Worm (Caenorhabditis elegans) whole organism, L3 larva: Measurements from ENCODE around the gene BE10.4.
A peak's percentile ranks its signal among the peaks of the same experiment; 100 is the strongest.

Experiments used
- R02D3.7 ChIP-seq: fragments of 150-350 bp; optimal IDR thresholded peaks from 2 replicates; lab custom pipeline; 2014; ENCODE audit warnings: missing biosample characterization, missing genetic modification characterization
- ZK546.5 ChIP-seq: sonication (generic microtip); optimal IDR thresholded peaks from 2 replicates; lab custom pipeline; 2017; ENCODE audit warnings: missing biosample characterization, missing genetic modification characterization
- aly-2 ChIP-seq: fragments of 150-350 bp; optimal IDR thresholded peaks from 2 replicates; lab custom pipeline; 2014; ENCODE audit warnings: missing biosample characterization, missing genetic modification characterization
- ama-1 ChIP-seq: fragments of 150-350 bp; optimal IDR thresholded peaks from 2 replicates; lab custom pipeline; 2018
- ceh-16 ChIP-seq: sonication (generic microtip); optimal IDR thresholded peaks from 2 replicates; lab custom pipeline; 2017; ENCODE audit warnings: missing biosample characterization, missing genetic modification characterization
- ceh-28 ChIP-seq: fragments of 150-350 bp; optimal IDR thresholded peaks from 2 replicates; lab custom pipeline; 2014; ENCODE audit warnings: missing biosample characterization, missing genetic modification reagents, missing genetic modification characterization
- ceh-9 ChIP-seq: sonication (generic microtip); optimal IDR thresholded peaks from 2 replicates; lab custom pipeline; 2018; ENCODE audit warnings: missing biosample characterization, missing genetic modification characterization
- daf-12 ChIP-seq: fragments of 150-350 bp; optimal IDR thresholded peaks from 2 replicates; lab custom pipeline; 2014; ENCODE audit warnings: missing biosample characterization, missing genetic modification reagents, missing genetic modification characterization
- egl-27 ChIP-seq: sonication (generic microtip); optimal IDR thresholded peaks from 4 replicates; lab custom pipeline; 2017; ENCODE audit warnings: missing biosample characterization, missing genetic modification reagents, missing genetic modification characterization
- elt-1 ChIP-seq: fragments of 150-350 bp; optimal IDR thresholded peaks from 2 replicates; lab custom pipeline; 2014; ENCODE audit warnings: missing biosample characterization, missing genetic modification characterization
- elt-2 ChIP-seq: sonication (generic microtip); optimal IDR thresholded peaks from 2 replicates; lab custom pipeline; 2016; ENCODE audit warnings: missing genetic modification reagents, mild to moderate bottlenecking, missing genetic modification characterization, missing compliant biosample characterization
- elt-3 ChIP-seq, 3 experiments: fragments of 150-350 bp in 1 of 3; sonication (generic microtip) in 2 of 3; optimal IDR thresholded peaks; 2 replicates in 2 of 3; 4 replicates in 1 of 3; lab custom pipeline; 2014 to 2017; ENCODE audit warnings: missing biosample characterization in 3 of 3, missing genetic modification characterization in 3 of 3
- eor-1 ChIP-seq, 2 experiments: fragments of 150-350 bp; optimal IDR thresholded peaks; 2 replicates each; lab custom pipeline; 2014 to 2018; ENCODE audit warnings: missing biosample characterization in 2 of 2, missing genetic modification characterization in 2 of 2
- fkh-10 ChIP-seq: sonication (generic microtip); optimal IDR thresholded peaks from 2 replicates; lab custom pipeline; 2017; ENCODE audit warnings: missing biosample characterization, missing genetic modification reagents, missing genetic modification characterization
- fkh-2 ChIP-seq: fragments of 150-350 bp; optimal IDR thresholded peaks from 2 replicates; lab custom pipeline; 2014; ENCODE audit warnings: missing biosample characterization, missing genetic modification reagents, missing genetic modification characterization
- fos-1 ChIP-seq: fragments of 150-350 bp; optimal IDR thresholded peaks from 2 replicates; lab custom pipeline; 2014; ENCODE audit warnings: missing biosample characterization, missing genetic modification characterization
- hmg-11 ChIP-seq: sonication (generic microtip); optimal IDR thresholded peaks from 2 replicates; lab custom pipeline; 2016; ENCODE audit warnings: missing genetic modification characterization, missing compliant biosample characterization
- jun-1 ChIP-seq: fragments of 150-350 bp; optimal IDR thresholded peaks from 2 replicates; lab custom pipeline; 2014; ENCODE audit warnings: missing biosample characterization, missing genetic modification reagents, missing genetic modification characterization
- lin-15B ChIP-seq: fragments of 150-350 bp; optimal IDR thresholded peaks from 2 replicates; lab custom pipeline; 2014; ENCODE audit warnings: missing biosample characterization, missing genetic modification characterization
- lin-39 ChIP-seq: fragments of 150-350 bp; optimal IDR thresholded peaks from 2 replicates; lab custom pipeline; 2018; ENCODE audit warnings: missing biosample characterization, missing genetic modification reagents, missing genetic modification characterization
- lsy-12 ChIP-seq: sonication (generic microtip); optimal IDR thresholded peaks from 2 replicates; lab custom pipeline; 2016; ENCODE audit warnings: mild to moderate bottlenecking, missing genetic modification characterization, missing compliant biosample characterization
- mdl-1 ChIP-seq: fragments of 150-350 bp; optimal IDR thresholded peaks from 2 replicates; lab custom pipeline; 2014; ENCODE audit warnings: missing biosample characterization, missing genetic modification characterization
- mml-1 ChIP-seq: fragments of 150-350 bp; sonication (generic microtip); optimal IDR thresholded peaks from 3 replicates; lab custom pipeline; 2014; ENCODE audit warnings: missing biosample characterization, missing genetic modification characterization
- nfya-1 ChIP-seq: sonication (generic microtip); optimal IDR thresholded peaks from 2 replicates; lab custom pipeline; 2017; ENCODE audit warnings: missing genetic modification characterization, mild to moderate bottlenecking, missing compliant biosample characterization, antibody characterized with exemption, moderate library complexity; ENCODE audit not compliant: insufficient read depth
- nhr-11 ChIP-seq: fragments of 150-350 bp; optimal IDR thresholded peaks from 2 replicates; lab custom pipeline; 2014; ENCODE audit warnings: missing biosample characterization, missing genetic modification characterization
- nhr-12 ChIP-seq: fragments of 150-350 bp; optimal IDR thresholded peaks from 2 replicates; lab custom pipeline; 2014; ENCODE audit warnings: missing biosample characterization, missing genetic modification characterization
- nhr-23 ChIP-seq: fragments of 150-350 bp; optimal IDR thresholded peaks from 2 replicates; lab custom pipeline; 2014; ENCODE audit warnings: missing biosample characterization, missing genetic modification reagents, missing genetic modification characterization
- nhr-237 ChIP-seq: fragments of 150-350 bp; optimal IDR thresholded peaks from 2 replicates; lab custom pipeline; 2014; ENCODE audit warnings: missing biosample characterization, missing genetic modification characterization
- nhr-25 ChIP-seq: sonication (generic microtip); optimal IDR thresholded peaks from 2 replicates; lab custom pipeline; 2017; ENCODE audit warnings: missing biosample characterization, missing genetic modification characterization
- nhr-28 ChIP-seq: fragments of 150-350 bp; optimal IDR thresholded peaks from 2 replicates; lab custom pipeline; 2014; ENCODE audit warnings: missing biosample characterization, missing genetic modification characterization
- nhr-43 ChIP-seq: sonication (generic microtip); optimal IDR thresholded peaks from 2 replicates; lab custom pipeline; 2016; ENCODE audit warnings: mild to moderate bottlenecking, missing genetic modification characterization, missing compliant biosample characterization; ENCODE audit not compliant: poor library complexity, severe bottlenecking
- nhr-67 ChIP-seq: fragments of 150-350 bp; optimal IDR thresholded peaks from 2 replicates; lab custom pipeline; 2014; ENCODE audit warnings: missing biosample characterization, missing genetic modification characterization
- nhr-76 ChIP-seq: fragments of 150-350 bp; sonication (generic microtip); optimal IDR thresholded peaks from 5 replicates; lab custom pipeline; 2014; ENCODE audit warnings: missing biosample characterization, missing genetic modification characterization
- nhr-77 ChIP-seq: fragments of 150-350 bp; optimal IDR thresholded peaks from 2 replicates; lab custom pipeline; 2014; ENCODE audit warnings: missing biosample characterization, missing genetic modification characterization
- pha-4 ChIP-seq: fragments of 150-350 bp; optimal IDR thresholded peaks from 2 replicates; lab custom pipeline; 2014; ENCODE audit warnings: missing biosample characterization, missing genetic modification reagents, missing genetic modification characterization
- pqm-1 ChIP-seq: fragments of 150-350 bp; optimal IDR thresholded peaks from 2 replicates; lab custom pipeline; 2017; ENCODE audit warnings: missing biosample characterization, missing genetic modification characterization, inconsistent platforms
- sea-2 ChIP-seq: fragments of 150-350 bp; sonication (generic microtip); optimal IDR thresholded peaks from 4 replicates; lab custom pipeline; 2014; ENCODE audit warnings: missing biosample characterization, missing genetic modification reagents, missing genetic modification characterization
- skn-1 ChIP-seq: fragments of 150-350 bp; optimal IDR thresholded peaks from 2 replicates; lab custom pipeline; 2014; ENCODE audit warnings: missing biosample characterization, missing genetic modification characterization
- snpc-4 ChIP-seq: fragments of 150-350 bp; optimal IDR thresholded peaks from 2 replicates; lab custom pipeline; 2014; ENCODE audit warnings: missing biosample characterization, missing genetic modification characterization
- tbx-2 ChIP-seq: sonication (generic microtip); optimal IDR thresholded peaks from 2 replicates; lab custom pipeline; 2016; ENCODE audit warnings: mild to moderate bottlenecking, missing genetic modification characterization, missing compliant biosample characterization
- unc-39 ChIP-seq: sonication (generic microtip); optimal IDR thresholded peaks from 4 replicates; lab custom pipeline; 2017; ENCODE audit warnings: missing biosample characterization, missing genetic modification characterization
- unc-62 ChIP-seq: fragments of 150-350 bp; sonication (generic microtip); optimal IDR thresholded peaks from 4 replicates; lab custom pipeline; 2014; ENCODE audit warnings: missing biosample characterization, missing genetic modification reagents, missing genetic modification characterization
- zag-1 ChIP-seq: fragments of 150-350 bp; optimal IDR thresholded peaks from 2 replicates; lab custom pipeline; 2014; ENCODE audit warnings: missing biosample characterization, missing genetic modification characterization
- ztf-11 ChIP-seq: fragments of 150-350 bp; optimal IDR thresholded peaks from 2 replicates; lab custom pipeline; 2014; ENCODE audit warnings: missing biosample characterization, missing genetic modification characterization
- ztf-4 ChIP-seq: fragments of 150-350 bp; optimal IDR thresholded peaks from 2 replicates; lab custom pipeline; 2014; ENCODE audit warnings: missing biosample characterization, missing genetic modification characterization

Gene BE10.4

ce11 chrIII:12842858-12843257 lies 29.6 kb downstream of the BE10.4 start:
- TF ChIP-seq nfya-1 (tag; lab: Kevin White, UChicago) (peak; percentile 40), nhr-76 (no peak), nhr-43 (peak; percentile 23), hmg-11 (tag; lab: Kevin White, UChicago) (peak; percentile 8)

- TF ChIP-seq nhr-67 (tag; lab: Kevin White, UChicago) (no peak), nhr-12 (tag; lab: Kevin White, UChicago) (no peak), pha-4 (tag; lab: Kevin White, UChicago) (no peak), elt-1 (tag; lab: Kevin White, UChicago) (peak; percentile 25), ztf-4 (tag; lab: Kevin White, UChicago) (no peak), elt-3 (tag; optimal IDR thresholded peaks at IDR 0.05; lab: Kevin White, UChicago) (peak in 1 of 3 experiments; percentile 78), elt-2 (tag; lab: Kevin White, UChicago) (peak; percentile 4), lsy-12 (tag; lab: Kevin White, UChicago) (no peak), nhr-77 (tag; lab: Kevin White, UChicago) (no peak), aly-2 (tag; lab: Kevin White, UChicago) (no peak), fos-1 (tag; lab: Kevin White, UChicago) (peak; percentile 29), nhr-25 (tag; lab: Kevin White, UChicago) (peak; percentile 38), lin-39 (tag; lab: Kevin White, UChicago) (no peak), fkh-10 (GFP tag; lab: Kevin White, UChicago) (no peak), lin-15B (peak; percentile 48), sea-2 (GFP tag; lab: Kevin White, UChicago) (no peak), ceh-9 (tag; lab: Kevin White, UChicago) (no peak), pqm-1 (tag; lab: Kevin White, UChicago) (peak; percentile 43), tbx-2 (tag; lab: Kevin White, UChicago) (no peak)
Observed at ce11 chrIII:12847623-12848022, 34.3 kb downstream of the BE10.4 start.

ce11 chrIII:12848981-12849589 lies 35.8 kb downstream of the BE10.4 start:
- TF ChIP-seq mdl-1 (no peak), nhr-25 (tag; lab: Kevin White, UChicago) (peak; percentile 83), nhr-28 (tag; lab: Kevin White, UChicago) (no peak), nhr-23 (tag; lab: Kevin White, UChicago) (peak; percentile 94), ceh-16 (no peak), lin-39 (tag; lab: Kevin White, UChicago) (no peak), ama-1 (no peak), jun-1 (tag; lab: Kevin White, UChicago) (no peak), nhr-77 (tag; lab: Kevin White, UChicago) (no peak), tbx-2 (tag; lab: Kevin White, UChicago) (no peak), ceh-9 (tag; lab: Kevin White, UChicago) (no peak), nhr-11 (no peak), aly-2 (tag; lab: Kevin White, UChicago) (no peak), R02D3.7 (peak; percentile 21), nhr-237 (tag; lab: Kevin White, UChicago) (no peak), lin-15B (peak; percentile 20), nhr-12 (tag; lab: Kevin White, UChicago) (no peak), ZK546.5 (tag; lab: Kevin White, UChicago) (no peak), fos-1 (tag; lab: Kevin White, UChicago) (no peak), nhr-43 (peak; percentile 86), elt-3 (tag; optimal IDR thresholded peaks at IDR 0.05; lab: Kevin White, UChicago) (peak; percentile 49 to 95 (median 82)), fkh-10 (GFP tag; lab: Kevin White, UChicago) (no peak), mml-1 (tag; lab: Kevin White, UChicago) (no peak), nfya-1 (tag; lab: Kevin White, UChicago) (no peak), pha-4 (tag; lab: Kevin White, UChicago) (no peak), pqm-1 (tag; lab: Kevin White, UChicago) (no peak), elt-2 (tag; lab: Kevin White, UChicago) (no peak), egl-27 (tag; lab: Kevin White, UChicago) (no peak), lsy-12 (tag; lab: Kevin White, UChicago) (no peak), daf-12 (tag; lab: Kevin White, UChicago) (peak; percentile 43), nhr-67 (tag; lab: Kevin White, UChicago) (no peak), ztf-11 (tag; lab: Kevin White, UChicago) (no peak), ceh-28 (tag; lab: Kevin White, UChicago) (peak; percentile 20), sea-2 (GFP tag; lab: Kevin White, UChicago) (no peak), skn-1 (tag; lab: Kevin White, UChicago) (no peak), fkh-2 (tag; lab: Kevin White, UChicago) (no peak), nhr-76 (no peak), zag-1 (no peak), snpc-4 (tag; lab: Kevin White, UChicago) (no peak), elt-1 (tag; lab: Kevin White, UChicago) (no peak), unc-39 (tag; lab: Kevin White, UChicago) (no peak), eor-1 (tag; optimal IDR thresholded peaks at IDR 0.05; lab: Kevin White, UChicago) (no peak), ztf-4 (tag; lab: Kevin White, UChicago) (no peak), hmg-11 (tag; lab: Kevin White, UChicago) (no peak), unc-62 (GFP tag; lab: Kevin White, UChicago) (peak; percentile 59)
